Fruit fly (Drosophila melanogaster): ENCODE results near the gene CG42590.

CG42590 gene

dm6 chr3L:8071693-8072260, 2.7 kb upstream of the CG42590 start (continued):
- TF ChIP-seq sna (GFP tag; IDR thresholded peaks at IDR 0.05; ENCODE audit: partially characterized antibody), result 0 out of 2 replicates have a peak, but pooled peaks have one; percentile 40
- TF ChIP-seq Hr78 (GFP tag; optimal IDR thresholded peaks at IDR 0.05), result peak in 1 of 2 experiments; percentile 81
- TF ChIP-seq ash1 (GFP tag; optimal IDR thresholded peaks at IDR 0.05), result no peak
- TF ChIP-seq CG12659 (GFP tag; optimal IDR thresholded peaks at IDR 0.05), result no peak
- TF ChIP-seq BtbVII (GFP tag; optimal IDR thresholded peaks at IDR 0.05), result no peak
- TF ChIP-seq pum (GFP tag; optimal IDR thresholded peaks at IDR 0.05), result no peak
- TF ChIP-seq CG6813 (GFP tag; optimal IDR thresholded peaks at IDR 0.05), result no peak
- no peak for TF ChIP-seq Trl (optimal IDR thresholded peaks at IDR 0.05)
- no peak for TF ChIP-seq Trl (GFP tag; optimal IDR thresholded peaks at IDR 0.05)
- no peak for TF ChIP-seq lab (GFP tag; optimal IDR thresholded peaks at IDR 0.05)
- peak; percentile 39; the same call in 1 of the 3 replicates for TF ChIP-seq CG2199 (GFP tag; IDR thresholded peaks at IDR 0.05)
- TF ChIP-seq CG10366 (GFP tag; IDR thresholded peaks at IDR 0.05), result no peak
- no peak for TF ChIP-seq fd96Cb (tag; optimal IDR thresholded peaks at IDR 0.05)
- 0 out of 2 replicates have a peak, but pooled peaks have one; percentile 18 for TF ChIP-seq Rfx (GFP tag; IDR thresholded peaks at IDR 0.05)
- no peak for TF ChIP-seq CG7556 (GFP tag; optimal IDR thresholded peaks at IDR 0.05)
- TF ChIP-seq bigmax (GFP tag; optimal IDR thresholded peaks at IDR 0.05), result no peak
- 0 out of 2 replicates have a peak, but pooled peaks have one; percentile 23 for TF ChIP-seq ara (GFP tag; IDR thresholded peaks at IDR 0.05)
- no peak for TF ChIP-seq D19A (tag; optimal IDR thresholded peaks at IDR 0.05)
- no peak for TF ChIP-seq jumu (GFP tag; optimal IDR thresholded peaks at IDR 0.05)
- TF ChIP-seq Sox102F (GFP tag; optimal IDR thresholded peaks at IDR 0.05), result no peak
- no peak for TF ChIP-seq Sin3A (optimal IDR thresholded peaks at IDR 0.05)
- no peak for TF ChIP-seq CG5180 (GFP tag; optimal IDR thresholded peaks at IDR 0.05)
- no peak for TF ChIP-seq CG11504 (tag; optimal IDR thresholded peaks at IDR 0.05)
- no peak for TF ChIP-seq CG9876 (GFP tag; optimal IDR thresholded peaks at IDR 0.05)
- TF ChIP-seq sens (GFP tag), result peak; percentile 41
- TF ChIP-seq E2f2 (GFP tag; IDR thresholded peaks at IDR 0.05), result peak; percentile 85
- TF ChIP-seq CG6791 (GFP tag; IDR thresholded peaks at IDR 0.05; ENCODE audit: partially characterized antibody), result no peak
- peak; percentile 44 for TF ChIP-seq CG11247 (GFP tag; IDR thresholded peaks at IDR 0.05)
- TF ChIP-seq salm (tag; optimal IDR thresholded peaks at IDR 0.05), result no peak
- TF ChIP-seq Camta (GFP tag; optimal IDR thresholded peaks at IDR 0.05), result no peak
- TF ChIP-seq stwl (tag; optimal IDR thresholded peaks at IDR 0.05), result peak; percentile 9
- TF ChIP-seq CG11398 (GFP tag; optimal IDR thresholded peaks at IDR 0.05), result no peak
- no peak for TF ChIP-seq CG17912 (GFP tag; optimal IDR thresholded peaks at IDR 0.05)
- no peak for TF ChIP-seq CG4424 (GFP tag; optimal IDR thresholded peaks at IDR 0.05)
- TF ChIP-seq corto (GFP tag; optimal IDR thresholded peaks at IDR 0.05), result no peak
- TF ChIP-seq CG4360 (GFP tag; IDR thresholded peaks at IDR 0.05), result no peak
- TF ChIP-seq CG8359 (GFP tag; optimal IDR thresholded peaks at IDR 0.05; ENCODE audit: borderline replicate concordance), result no peak
- no peak for TF ChIP-seq sd (tag; optimal IDR thresholded peaks at IDR 0.05)
- no peak for TF ChIP-seq Xrp1 (GFP tag; IDR thresholded peaks at IDR 0.05)
- no peak for TF ChIP-seq CG6683 (GFP tag; optimal IDR thresholded peaks at IDR 0.05)
- no peak for TF ChIP-seq Neu2 (GFP tag; optimal IDR thresholded peaks at IDR 0.05; ENCODE audit: borderline replicate concordance)
- TF ChIP-seq CG2129 (GFP tag; IDR thresholded peaks at IDR 0.05; ENCODE audit: partially characterized antibody), result no peak
- 0 out of 3 replicates have a peak, but pooled peaks have one; percentile 22 for TF ChIP-seq ci (GFP tag; IDR thresholded peaks at IDR 0.05)
- no peak for TF ChIP-seq Hr3 (GFP tag; optimal IDR thresholded peaks at IDR 0.05)
- no peak for TF ChIP-seq CG11093 (GFP tag; IDR thresholded peaks at IDR 0.05)
- no peak for TF ChIP-seq klu (GFP tag; IDR thresholded peaks at IDR 0.05)
- no peak for TF ChIP-seq org-1 (GFP tag; optimal IDR thresholded peaks at IDR 0.05)
- no peak for TF ChIP-seq CG8281 (tag; optimal IDR thresholded peaks at IDR 0.05)
- no peak for TF ChIP-seq CG4707 (GFP tag; optimal IDR thresholded peaks at IDR 0.05)
- no peak for TF ChIP-seq CG2116 (GFP tag; optimal IDR thresholded peaks at IDR 0.05)

Data from whole organism, embryonic.